Worm (Caenorhabditis elegans) whole organism, midembryonic: ENCODE data around the gene W04B5.5.

Source experiments
- flt-1 ChIP-seq: fragments of 200-800 bp; sonication (Bioruptor generic); IDR thresholded peaks from 2 replicates; pipeline ENCODE4 v1.3.6; 2022; ENCODE audit warnings: missing genetic modification characterization, missing compliant biosample characterization
- med-1 ChIP-seq: sonication (generic microtip); optimal IDR thresholded peaks from 2 replicates; lab custom pipeline; 2017; ENCODE audit warnings: missing genetic modification characterization, mild to moderate bottlenecking, missing compliant biosample characterization, antibody characterized with exemption, missing genetic modification reagents; ENCODE audit not compliant: insufficient read depth
- ref-1 ChIP-seq: fragments of 200-800 bp; sonication (Bioruptor generic); conservative IDR thresholded peaks from 2 replicates; pipeline ENCODE4 v1.3.6; 2022; ENCODE audit warnings: missing genetic modification reagents, missing genetic modification characterization, missing compliant biosample characterization
- ztf-23 ChIP-seq: fragments of 200-800 bp; sonication (Bioruptor generic); IDR thresholded peaks from 2 replicates; pipeline ENCODE4 v1.3.6; 2022; ENCODE audit warnings: missing genetic modification reagents, missing genetic modification characterization, missing compliant biosample characterization

- TF ChIP-seq med-1 (GFP tag; lab: Kevin White, UChicago), result no peak
- TF ChIP-seq ref-1 (GFP tag; lab: Robert Waterston, UW), result no peak
- no peak for TF ChIP-seq flt-1 (GFP tag; lab: Robert Waterston, UW)
- TF ChIP-seq ztf-23, result no peak
These were observed 7.0 kb downstream of the W04B5.5 start, which contains the start of gene mrpl-30 for ce11 chrIII:2410925-2411450.
